Worm (Caenorhabditis elegans): ENCODE data around the gene ocr-4.
"Not testable (repeated sequence)": the region's sequence is repeated elsewhere in the genome, so short reads cannot be mapped to it uniquely, and the experiment has no call there.

DNA sequence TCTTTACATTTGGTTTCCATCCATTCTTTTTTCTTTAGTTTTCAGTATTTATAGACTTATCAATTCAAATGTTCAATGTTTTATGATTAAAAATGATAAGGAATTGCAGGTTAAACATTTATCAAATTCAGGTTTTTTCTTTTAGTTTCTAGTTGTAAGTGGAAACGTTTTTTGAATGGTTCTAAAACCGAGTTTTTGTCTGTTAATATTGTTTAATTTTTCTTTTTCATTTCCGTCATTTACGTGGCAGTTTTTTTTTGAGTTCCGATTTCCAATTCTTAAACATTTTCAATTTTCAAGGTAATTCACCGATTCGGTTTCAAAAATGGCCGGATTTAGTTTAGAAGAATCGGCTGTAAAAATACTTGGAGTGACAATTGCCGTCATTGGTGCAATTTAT, 42.3 kb upstream of the ocr-4 start, which contains the start of gene T12B3.3:
- not testable (repeated sequence) for TF ChIP-seq R02D3.7 (tag; optimal IDR thresholded peaks at IDR 0.05); nhr-237 (tag; optimal IDR thresholded peaks at IDR 0.05); unc-62 (GFP tag; optimal IDR thresholded peaks at IDR 0.05); nhr-11 (tag; optimal IDR thresholded peaks at IDR 0.05); skn-1 (tag; optimal IDR thresholded peaks at IDR 0.05)

All from whole organism, L3 larva.